Fruit fly (Drosophila melanogaster) whole organism, prepupa: ENCODE data around the gene Cyp4ae1.

ENCODE experiments used
- CG10669 ChIP-seq: fragments of 200-800 bp; sonication (Bioruptor generic); optimal IDR thresholded peaks from 3 replicates; lab custom pipeline; 2018; ENCODE audit warnings: missing biosample characterization, mild to moderate bottlenecking, missing genetic modification characterization, moderate library complexity
- CG16779 ChIP-seq: fragments of 200-800 bp; sonication (Bioruptor generic); optimal IDR thresholded peaks from 3 replicates; lab custom pipeline; 2017; ENCODE audit warnings: missing biosample characterization, mild to moderate bottlenecking, missing genetic modification characterization
- CG6276 ChIP-seq: fragments of 200-800 bp; sonication (Bioruptor generic); optimal IDR thresholded peaks from 2 replicates; lab custom pipeline; 2017; ENCODE audit warnings: missing biosample characterization, mild to moderate bottlenecking, missing genetic modification characterization
- Lpt ChIP-seq: fragments of 200-800 bp; sonication (Bioruptor generic); optimal IDR thresholded peaks from 3 replicates; lab custom pipeline; 2016; ENCODE audit warnings: missing biosample characterization, missing genetic modification characterization
- OdsH ChIP-seq: fragments of 200-800 bp; sonication (Bioruptor generic); optimal IDR thresholded peaks from 3 replicates; lab custom pipeline; 2016; ENCODE audit warnings: missing biosample characterization, missing genetic modification characterization
- acj6 ChIP-seq: fragments of 200-800 bp; sonication (Bioruptor generic); optimal IDR thresholded peaks from 3 replicates; lab custom pipeline; 2016; ENCODE audit warnings: missing biosample characterization, missing genetic modification characterization
- pdm3 ChIP-seq: fragments of 200-800 bp; sonication (Bioruptor generic); optimal IDR thresholded peaks from 3 replicates; lab custom pipeline; 2016; ENCODE audit warnings: missing biosample characterization, missing genetic modification characterization
- vri ChIP-seq: fragments of 200-800 bp; sonication (Bioruptor generic); optimal IDR thresholded peaks from 3 replicates; lab custom pipeline; 2016; ENCODE audit warnings: missing biosample characterization, mild to moderate bottlenecking, missing genetic modification characterization

DNA sequence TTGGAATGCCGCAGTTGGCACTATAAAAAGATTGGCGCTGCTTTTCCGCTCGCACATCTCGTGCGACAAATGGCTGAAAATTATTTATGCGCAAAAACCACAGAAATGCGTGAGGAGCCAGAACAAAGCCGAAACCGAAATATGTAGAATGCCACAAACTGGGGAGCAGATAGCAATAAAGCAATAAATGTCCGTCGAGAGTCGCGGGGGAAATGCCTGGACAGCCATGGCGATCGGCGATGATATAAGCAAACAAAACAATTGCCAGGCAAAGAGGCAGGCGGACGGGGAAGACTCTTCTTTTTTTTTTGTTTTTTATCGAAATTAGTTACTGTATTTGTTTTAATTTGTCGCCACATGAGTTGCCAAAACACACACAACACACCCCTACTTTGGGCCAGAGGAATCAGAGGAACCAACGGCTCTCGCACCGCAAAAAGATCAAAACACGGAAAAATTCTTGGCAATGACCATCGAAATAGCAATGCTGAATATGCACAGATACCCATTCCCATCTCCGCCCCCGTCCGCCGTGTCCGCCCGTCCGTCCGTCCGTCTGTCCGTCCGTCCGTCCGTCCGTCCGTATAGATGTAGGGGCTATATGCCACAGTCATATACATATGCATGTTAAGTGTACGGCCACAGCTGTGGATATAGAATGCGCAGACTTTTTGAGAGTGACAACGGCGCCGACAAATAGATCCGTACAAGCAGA lies 10.2 kb upstream of the Cyp4ae1 start:
- no peak for TF ChIP-seq OdsH (GFP tag; lab: Kevin White, UChicago)
- TF ChIP-seq acj6 (GFP tag; lab: Kevin White, UChicago) = no peak
- no peak for TF ChIP-seq CG16779 (tag; lab: Kevin White, UChicago)
- TF ChIP-seq pdm3 = no peak
- no peak for TF ChIP-seq vri (GFP tag; lab: Kevin White, UChicago)
- no peak for TF ChIP-seq CG10669 (GFP tag; lab: Kevin White, UChicago)
- TF ChIP-seq Lpt = no peak
- no peak for TF ChIP-seq CG6276 (GFP tag; lab: Kevin White, UChicago)
